Worm (Caenorhabditis elegans): ENCODE measurements around the gene ndnf-1.

The ndnf-1 gene

DNA sequence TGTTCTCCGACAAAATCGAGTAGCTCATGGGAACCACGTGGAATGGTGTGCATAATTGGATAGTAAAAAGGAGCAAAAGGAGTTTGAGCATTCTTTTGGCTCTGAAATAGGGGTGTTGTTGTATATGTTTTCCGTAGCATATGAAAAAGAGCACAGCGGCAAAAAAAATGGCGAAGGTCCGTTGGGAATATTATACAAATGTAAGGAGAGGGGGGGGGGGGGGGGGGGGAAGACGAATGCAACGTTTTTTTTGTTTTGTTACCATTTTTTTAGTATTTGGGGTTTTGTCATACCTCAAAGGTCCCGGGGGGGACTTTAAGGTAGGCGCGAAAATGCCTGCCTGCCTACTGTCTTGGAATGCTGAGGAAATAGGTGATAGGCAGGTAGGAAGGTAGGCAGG lies at the start of gene ndnf-1:
Gene ndnf-1, minus strand, starts transcription at position 101 of the 400 bp plus-strand sequence.
- TF ChIP-seq him-1 (tag; optimal IDR thresholded peaks at IDR 0.05) (no peak), dao-5 (tag; optimal IDR thresholded peaks at IDR 0.05) (no peak), W03F9.2 (tag; optimal IDR thresholded peaks at IDR 0.05) (no peak)

DNA sequence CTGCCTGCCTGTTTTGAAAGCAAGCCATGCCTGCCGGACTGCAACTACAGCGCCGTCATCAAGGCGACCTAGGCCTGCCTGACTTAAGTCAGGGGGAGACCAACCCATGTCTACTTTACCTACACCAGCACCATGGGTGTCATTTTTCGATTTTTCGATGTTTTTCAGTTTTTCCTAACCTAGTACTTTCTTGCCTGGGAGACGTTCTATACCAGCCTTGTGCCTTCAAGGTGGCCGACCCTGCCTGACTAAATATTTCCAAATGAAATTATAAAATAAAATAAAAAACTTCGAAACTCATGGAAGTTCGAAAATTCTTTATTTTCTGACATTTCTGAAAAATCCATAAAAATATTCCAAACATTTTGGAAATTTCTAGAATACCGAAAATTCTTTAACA lies 48.1 kb upstream of the ndnf-1 start:
- TF ChIP-seq dao-5 (tag; optimal IDR thresholded peaks at IDR 0.05): no peak
- TF ChIP-seq W03F9.2 (tag; optimal IDR thresholded peaks at IDR 0.05): no peak
- TF ChIP-seq him-1 (tag; optimal IDR thresholded peaks at IDR 0.05): no peak

DNA sequence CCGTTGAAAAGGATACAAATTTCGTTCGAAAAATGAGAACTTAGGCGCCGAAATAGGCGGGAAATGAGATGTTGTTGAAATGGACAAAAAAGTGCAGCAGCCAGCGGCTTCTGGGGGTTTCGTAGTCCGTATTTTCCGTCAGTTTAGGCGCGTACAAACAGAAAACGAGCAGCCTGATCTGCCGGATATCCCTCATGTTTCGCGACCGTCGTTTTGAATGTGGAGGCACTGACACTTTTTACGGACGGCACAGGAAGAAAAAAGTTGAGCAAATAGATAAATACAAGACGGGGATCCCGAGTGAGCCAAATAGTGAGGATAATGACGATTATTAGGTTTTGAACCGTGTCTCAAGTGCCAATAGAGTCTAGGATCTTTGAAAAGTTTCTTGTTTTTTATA lies 47.5 kb upstream of the ndnf-1 start, which contains the start of gene Y67D8C.22:
Gene Y67D8C.22, minus strand, starts transcription at position 101 of the 400 bp plus-strand sequence.
- TF ChIP-seq W03F9.2 (tag; optimal IDR thresholded peaks at IDR 0.05) (no peak), dao-5 (tag; optimal IDR thresholded peaks at IDR 0.05) (no peak), him-1 (tag; optimal IDR thresholded peaks at IDR 0.05) (no peak)

DNA sequence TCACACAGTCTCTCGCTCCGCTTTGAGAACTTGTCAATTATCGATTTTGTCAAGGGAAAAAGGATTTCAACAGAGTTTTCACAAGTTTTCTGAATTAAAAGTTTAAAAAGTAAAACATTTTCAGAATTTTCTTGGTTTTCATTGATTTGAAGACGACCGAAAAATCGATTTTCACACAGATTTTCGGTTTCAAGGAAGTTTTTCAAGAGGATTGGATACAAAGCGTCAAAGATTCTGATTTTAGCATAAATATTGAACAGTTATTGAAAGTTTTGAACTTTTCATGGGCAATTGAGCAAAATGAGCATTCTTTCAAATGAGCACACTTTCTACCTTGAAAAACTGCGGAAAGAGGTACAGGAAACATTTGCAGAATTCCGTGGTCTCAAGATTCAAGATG lies 43.3 kb upstream of the ndnf-1 start, which contains the start of gene Y67D8C.2:
Gene Y67D8C.2, plus strand, starts transcription at position 301 of the 400 bp plus-strand sequence.
- no peak for TF ChIP-seq W03F9.2 (tag; optimal IDR thresholded peaks at IDR 0.05)
- TF ChIP-seq dao-5 (tag; optimal IDR thresholded peaks at IDR 0.05): no peak
- no peak for TF ChIP-seq him-1 (tag; optimal IDR thresholded peaks at IDR 0.05)

DNA sequence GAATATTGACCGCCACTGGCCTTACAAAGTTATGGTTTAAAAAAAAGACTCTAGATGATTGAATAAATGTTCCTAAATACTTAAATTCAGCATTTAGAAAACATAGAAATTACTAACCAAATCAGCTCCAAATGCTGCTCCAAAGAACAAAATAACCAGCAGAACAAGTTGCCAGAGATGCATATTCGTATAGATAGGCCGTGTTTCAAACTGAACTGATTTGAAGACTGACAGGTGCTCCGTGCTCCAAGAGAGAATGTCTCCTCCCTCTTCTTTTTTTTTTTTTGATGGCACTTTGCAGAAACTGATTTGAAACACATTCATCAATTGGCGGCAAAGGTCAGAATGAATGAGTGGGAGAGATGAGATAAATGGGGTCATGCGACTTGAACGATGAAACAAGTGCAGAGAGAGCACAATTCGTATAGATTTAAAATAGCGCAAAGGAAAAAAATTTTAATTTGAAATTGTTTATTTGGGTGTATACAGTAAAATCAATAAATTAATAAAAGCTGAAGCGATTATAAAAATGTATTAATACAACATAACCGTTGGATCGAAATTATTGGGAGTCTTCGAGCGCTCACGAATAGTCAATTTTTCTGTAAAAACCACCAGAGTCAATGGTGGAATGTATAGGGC lies 41.0 kb upstream of the ndnf-1 start, which contains the start of gene cpg-9:
Gene cpg-9, minus strand, starts transcription at position 592 of the 642 bp plus-strand sequence.
- TF ChIP-seq W03F9.2 (tag; optimal IDR thresholded peaks at IDR 0.05) (no peak), dao-5 (tag; optimal IDR thresholded peaks at IDR 0.05) (no peak), him-1 (tag; optimal IDR thresholded peaks at IDR 0.05) (no peak)

DNA sequence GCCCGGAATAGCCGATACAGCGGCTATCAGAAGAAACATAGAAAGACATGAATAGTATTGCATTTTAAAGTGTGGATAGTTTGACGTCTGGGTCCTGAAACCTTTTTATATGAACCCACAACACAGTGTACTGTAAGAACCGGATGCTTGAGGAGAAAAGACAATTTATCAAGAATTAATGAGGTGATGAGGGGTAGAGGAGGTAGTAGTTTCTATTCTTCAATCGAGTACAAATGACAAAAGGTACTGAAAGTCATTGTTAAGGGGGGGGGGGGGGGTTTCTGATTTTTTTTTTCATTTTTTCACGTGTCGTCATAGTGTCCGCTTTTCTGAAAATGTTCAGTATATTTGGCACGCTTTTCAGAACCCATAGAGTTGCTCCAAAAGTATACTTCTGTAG lies 38.1 kb upstream of the ndnf-1 start, which contains the start of gene Y67D8C.7:
Gene Y67D8C.7, minus strand, starts transcription at position 101 of the 400 bp plus-strand sequence.
- no peak for TF ChIP-seq dao-5 (tag; optimal IDR thresholded peaks at IDR 0.05)
- no peak for TF ChIP-seq him-1 (tag; optimal IDR thresholded peaks at IDR 0.05)
- TF ChIP-seq W03F9.2 (tag; optimal IDR thresholded peaks at IDR 0.05): no peak

DNA sequence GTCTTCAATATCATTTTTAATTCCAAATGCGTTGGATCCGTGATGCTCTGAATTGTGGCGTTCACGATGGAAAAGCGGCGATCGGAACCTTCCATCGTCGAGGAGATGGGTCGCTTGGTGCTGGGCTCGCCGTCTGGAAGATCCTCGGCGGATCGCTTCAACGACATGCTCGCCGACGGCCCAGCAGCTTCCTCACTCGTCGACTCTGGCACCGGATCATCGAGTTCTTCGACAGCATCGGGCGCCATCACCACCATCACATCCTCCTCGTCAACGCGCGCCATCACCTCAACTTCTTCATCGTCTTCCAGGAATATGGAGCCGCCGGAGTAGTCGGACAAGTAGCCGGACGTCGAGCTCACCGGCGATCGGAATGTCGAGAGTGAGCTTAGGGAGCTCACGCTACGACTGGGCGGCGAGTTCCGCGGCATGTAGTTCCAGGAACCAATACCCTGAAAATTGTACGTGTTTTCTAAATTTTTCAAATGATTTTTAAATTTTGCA lies 34.2 kb upstream of the ndnf-1 start, which contains the start of gene Y67D8C.6:
Gene Y67D8C.6, minus strand, starts transcription at position 454 of the 504 bp plus-strand sequence.
- TF ChIP-seq him-1 (tag; optimal IDR thresholded peaks at IDR 0.05) (no peak), W03F9.2 (tag; optimal IDR thresholded peaks at IDR 0.05) (no peak), dao-5 (tag; optimal IDR thresholded peaks at IDR 0.05) (no peak)

DNA sequence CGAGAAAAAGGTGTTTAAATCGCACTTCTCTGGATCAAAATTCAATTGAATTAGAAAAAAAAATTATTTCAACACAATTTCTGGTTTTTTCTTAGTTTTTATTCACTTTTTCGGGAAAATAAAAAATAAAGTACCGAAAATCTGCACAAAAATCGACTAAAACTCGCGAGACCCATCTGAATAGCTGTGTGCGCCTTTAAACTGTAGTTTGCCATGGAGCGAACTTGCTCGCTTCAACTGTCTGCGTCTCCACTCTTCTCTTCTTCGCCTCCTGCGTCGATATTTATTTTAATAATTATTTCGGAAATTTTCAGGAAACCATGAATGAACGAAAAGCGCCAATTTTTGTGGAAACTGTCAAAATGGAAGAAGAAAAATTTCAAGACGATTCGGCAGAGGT lies 27.1 kb upstream of the ndnf-1 start:
- no peak for TF ChIP-seq him-1 (tag; optimal IDR thresholded peaks at IDR 0.05)

DNA sequence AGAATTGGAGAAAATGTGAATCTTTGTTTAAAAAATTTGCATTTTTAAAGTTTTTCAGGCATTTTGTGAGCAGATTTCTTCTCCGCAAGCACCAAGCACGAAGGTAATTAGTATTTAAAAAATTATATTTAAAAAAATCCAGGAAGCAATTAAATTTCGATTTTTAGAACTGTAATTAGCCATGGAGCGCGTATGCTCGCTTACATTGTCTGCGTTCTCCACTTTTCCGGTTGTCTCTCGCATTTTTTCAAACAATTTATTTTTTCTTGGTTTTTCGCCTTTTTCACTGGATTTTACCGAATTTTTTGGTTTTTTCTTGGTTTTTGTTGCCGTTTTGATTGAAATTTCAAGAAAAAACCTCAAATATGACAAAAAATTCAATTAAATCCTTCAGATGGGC lies 26.6 kb upstream of the ndnf-1 start:
- TF ChIP-seq him-1 (tag; optimal IDR thresholded peaks at IDR 0.05): no peak

DNA sequence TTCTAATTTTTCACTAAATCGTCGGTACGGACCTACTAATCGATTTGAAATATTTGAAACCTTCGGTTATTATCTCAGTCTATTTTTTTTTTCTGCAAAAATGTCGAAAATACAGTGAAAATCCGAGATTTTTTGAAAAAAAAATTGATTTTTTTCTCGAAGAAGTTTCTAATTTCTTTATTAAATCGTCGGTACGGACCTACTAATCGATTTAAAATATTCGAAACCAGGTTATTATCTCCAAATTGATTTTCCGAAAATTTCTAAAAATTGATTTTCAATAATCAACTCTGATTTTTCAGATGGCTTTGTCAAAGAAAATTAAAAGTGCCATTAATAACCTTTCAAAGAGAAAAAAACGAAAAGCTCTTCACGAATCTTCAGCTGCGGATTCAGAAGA lies 24.7 kb upstream of the ndnf-1 start, which contains the start of gene ivph-3:
Gene ivph-3, plus strand, starts transcription at position 301 of the 400 bp plus-strand sequence.
- no peak for TF ChIP-seq dao-5 (tag; optimal IDR thresholded peaks at IDR 0.05)
- no peak for TF ChIP-seq him-1 (tag; optimal IDR thresholded peaks at IDR 0.05)
- no peak for TF ChIP-seq W03F9.2 (tag; optimal IDR thresholded peaks at IDR 0.05)

DNA sequence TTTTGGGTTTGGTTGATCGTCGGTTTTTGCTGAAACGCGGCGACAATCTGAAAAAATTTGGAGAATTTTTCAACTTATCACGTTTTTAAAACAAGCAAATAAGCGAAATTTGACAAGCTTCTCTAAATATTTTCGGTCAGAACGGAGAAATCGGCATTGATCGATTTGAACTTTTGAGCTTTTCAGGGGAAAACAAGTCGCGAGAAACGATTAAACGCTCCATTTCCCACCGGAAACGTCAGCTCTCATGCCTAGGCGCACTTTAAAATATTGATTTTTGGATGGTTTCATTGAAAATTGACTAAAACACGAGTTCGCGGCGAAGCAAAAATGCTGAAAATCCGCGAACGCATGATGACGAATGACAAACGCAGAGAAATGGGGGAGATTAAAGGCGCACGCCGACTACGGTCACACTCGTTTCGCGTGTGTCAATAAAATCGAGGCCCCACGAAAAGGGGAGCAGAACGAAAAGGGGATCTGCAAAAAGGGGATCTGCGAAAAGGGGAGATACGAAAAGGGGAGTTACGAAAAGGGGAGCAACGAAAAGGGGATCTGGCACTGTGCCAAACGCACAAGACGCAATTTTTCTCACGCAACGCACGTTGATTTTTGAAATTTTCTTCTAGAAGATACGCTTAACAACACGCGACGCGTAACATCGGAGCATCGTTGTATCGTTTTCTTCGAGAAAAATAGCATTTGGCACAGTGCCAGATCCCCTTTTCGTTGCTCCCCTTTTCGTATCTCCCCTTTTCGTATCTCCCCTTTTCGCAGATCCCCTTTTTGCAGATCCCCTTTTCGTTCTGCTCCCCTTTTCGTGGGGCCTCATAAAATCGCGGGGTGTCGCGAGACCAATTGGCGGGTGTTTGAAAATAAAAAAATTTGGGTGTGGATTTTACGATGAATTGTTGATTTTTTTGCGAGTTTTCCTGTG lies 21.6 kb upstream of the ndnf-1 start, which contains the start of gene eel-1:
Gene eel-1, minus strand, starts transcription at position 51 of the 937 bp plus-strand sequence.
- peak; percentile 3 for TF ChIP-seq dao-5 (tag; optimal IDR thresholded peaks at IDR 0.05)
- peak; percentile 85 for TF ChIP-seq him-1 (tag; optimal IDR thresholded peaks at IDR 0.05)
- TF ChIP-seq W03F9.2 (tag; optimal IDR thresholded peaks at IDR 0.05): peak; percentile 72

DNA sequence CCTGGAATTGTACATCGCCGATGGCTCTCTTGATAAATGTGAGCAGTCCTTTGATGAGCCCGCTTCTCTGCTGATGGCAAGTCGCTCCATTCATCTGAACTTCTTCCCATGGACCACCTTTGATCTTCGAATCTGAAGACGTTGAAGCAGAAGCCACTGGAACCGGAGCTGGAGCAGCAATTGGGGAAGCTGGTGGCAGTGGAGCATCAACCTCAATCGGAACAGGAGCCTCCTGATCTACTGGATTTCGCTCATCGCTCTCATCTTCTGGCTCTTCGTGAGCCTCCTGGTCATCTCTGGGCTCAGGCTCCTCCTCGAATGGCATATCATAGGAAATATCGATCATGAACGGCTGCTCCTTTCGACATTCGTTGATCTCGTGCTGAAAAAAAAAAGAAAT lies 18.1 kb upstream of the ndnf-1 start:
- no peak for TF ChIP-seq him-1 (tag; optimal IDR thresholded peaks at IDR 0.05)

DNA sequence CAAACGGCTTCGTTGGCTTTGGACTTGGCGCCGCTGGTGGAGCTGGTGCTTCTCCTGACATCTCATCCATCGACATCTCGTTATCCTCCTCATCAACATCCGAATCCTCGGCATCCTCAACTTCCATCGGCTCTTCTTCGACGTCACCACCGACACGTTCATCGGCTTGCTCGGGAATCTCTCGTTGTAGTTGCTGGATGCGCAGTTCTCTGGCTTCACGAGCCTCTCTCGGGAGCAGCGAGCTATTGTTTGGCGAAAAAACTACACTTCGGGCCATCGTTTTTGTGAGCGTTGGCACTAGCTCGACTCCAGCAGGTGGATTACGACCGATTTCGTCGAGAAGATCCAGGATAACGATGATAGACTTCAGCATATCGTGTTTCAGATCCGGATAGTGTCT lies 17.3 kb upstream of the ndnf-1 start:
- no peak for TF ChIP-seq him-1 (tag; optimal IDR thresholded peaks at IDR 0.05)
- TF ChIP-seq dao-5 (tag; optimal IDR thresholded peaks at IDR 0.05): no peak
- no peak for TF ChIP-seq W03F9.2 (tag; optimal IDR thresholded peaks at IDR 0.05)

DNA sequence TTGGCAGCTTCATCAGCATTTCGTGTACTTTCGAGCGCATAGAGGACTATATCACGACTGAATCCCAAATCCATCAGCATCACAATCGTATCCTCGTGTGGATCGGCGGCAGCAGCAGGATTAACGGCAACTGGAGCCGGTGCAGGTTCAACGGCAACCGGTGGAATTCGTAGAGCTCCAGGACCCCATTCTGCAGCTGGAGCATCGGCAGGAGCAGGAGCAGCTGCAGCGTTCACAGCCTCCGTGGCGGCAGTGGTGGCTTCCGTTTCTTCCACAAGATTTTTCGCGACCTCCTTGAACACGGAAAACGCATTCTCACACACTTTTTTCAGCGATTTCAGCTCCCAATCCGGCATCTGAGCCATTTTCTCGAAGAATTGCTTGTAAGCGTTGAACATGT lies 15.4 kb upstream of the ndnf-1 start:
- TF ChIP-seq W03F9.2 (tag; optimal IDR thresholded peaks at IDR 0.05) (no peak), dao-5 (tag; optimal IDR thresholded peaks at IDR 0.05) (no peak), him-1 (tag; optimal IDR thresholded peaks at IDR 0.05) (no peak)
